Worm (Caenorhabditis elegans): ENCODE measurements around the gene ZK1240.6.

ZK1240.6 gene

ce11 chrII:2322857-2323518 lies at the start of gene ZK1240.6, which contains the start of gene ZK1240.2:
Gene ZK1240.6 (minus strand): TSS chrII:2322907.
Gene ZK1240.2 (plus strand): TSS chrII:2323376.
- no peak for TF ChIP-seq klf-2 (GFP tag; conservative IDR thresholded peaks at IDR 0.05)
- no peak for TF ChIP-seq ref-1 (GFP tag; conservative IDR thresholded peaks at IDR 0.05)

ce11 chrII:2372090-2372489 lies 49.4 kb upstream of the ZK1240.6 start, which contains the start of gene F16G10.3:
Gene F16G10.3 (plus strand): TSS chrII:2372390.
- TF ChIP-seq cog-1 (tag; optimal IDR thresholded peaks at IDR 0.05) (no peak), ref-1 (GFP tag; conservative IDR thresholded peaks at IDR 0.05) (no peak), flt-1 (GFP tag; IDR thresholded peaks at IDR 0.05) (no peak), klf-2 (GFP tag; conservative IDR thresholded peaks at IDR 0.05) (no peak), T22C8.4 (GFP tag; IDR thresholded peaks at IDR 0.05) (no peak), ztf-29 (GFP tag; IDR thresholded peaks at IDR 0.05) (no peak), ztf-23 (GFP tag; IDR thresholded peaks at IDR 0.05) (no peak), med-1 (GFP tag; optimal IDR thresholded peaks at IDR 0.05; ENCODE audit: insufficient read depth) (no peak), tab-1 (GFP tag; IDR thresholded peaks at IDR 0.05) (no peak)

- TF ChIP-seq med-1 (GFP tag; optimal IDR thresholded peaks at IDR 0.05; ENCODE audit: insufficient read depth), result no peak
- no peak for TF ChIP-seq flt-1 (GFP tag; IDR thresholded peaks at IDR 0.05)
- TF ChIP-seq ref-1 (GFP tag; conservative IDR thresholded peaks at IDR 0.05), result no peak
- no peak for TF ChIP-seq T22C8.4 (GFP tag; IDR thresholded peaks at IDR 0.05)
- no peak for TF ChIP-seq klf-2 (GFP tag; conservative IDR thresholded peaks at IDR 0.05)
- TF ChIP-seq ztf-29 (GFP tag; IDR thresholded peaks at IDR 0.05), result no peak
- no peak for TF ChIP-seq tab-1 (GFP tag; IDR thresholded peaks at IDR 0.05)
- TF ChIP-seq ztf-23 (GFP tag; IDR thresholded peaks at IDR 0.05), result no peak
- no peak for TF ChIP-seq cog-1 (tag; optimal IDR thresholded peaks at IDR 0.05)
Observed at ce11 chrII:2368956-2369355, 46.2 kb upstream of the ZK1240.6 start, which contains the start of gene hpo-25. Gene hpo-25 (plus strand): TSS chrII:2369256.

- TF ChIP-seq ref-1 (GFP tag; conservative IDR thresholded peaks at IDR 0.05) (no peak), flt-1 (GFP tag; IDR thresholded peaks at IDR 0.05) (no peak), T22C8.4 (GFP tag; IDR thresholded peaks at IDR 0.05) (no peak), klf-2 (GFP tag; conservative IDR thresholded peaks at IDR 0.05) (no peak), med-1 (GFP tag; optimal IDR thresholded peaks at IDR 0.05; ENCODE audit: insufficient read depth) (no peak), ztf-29 (GFP tag; IDR thresholded peaks at IDR 0.05) (no peak), ztf-23 (GFP tag; IDR thresholded peaks at IDR 0.05) (no peak), tab-1 (GFP tag; IDR thresholded peaks at IDR 0.05) (no peak), cog-1 (tag; optimal IDR thresholded peaks at IDR 0.05) (no peak)
Observed at ce11 chrII:2366623-2367365, 44.1 kb upstream of the ZK1240.6 start, which contains the start of the genes F43C11.12 and F16G10.5. Gene F43C11.12 (minus strand): TSS chrII:2366723. Gene F16G10.5 (plus strand): TSS chrII:2367315.

- no peak for TF ChIP-seq ztf-29 (GFP tag; IDR thresholded peaks at IDR 0.05)
- TF ChIP-seq flt-1 (GFP tag; IDR thresholded peaks at IDR 0.05), result no peak
- TF ChIP-seq cog-1 (tag; optimal IDR thresholded peaks at IDR 0.05), result no peak
- no peak for TF ChIP-seq tab-1 (GFP tag; IDR thresholded peaks at IDR 0.05)
- TF ChIP-seq med-1 (GFP tag; optimal IDR thresholded peaks at IDR 0.05; ENCODE audit: insufficient read depth), result no peak
- TF ChIP-seq T22C8.4 (GFP tag; IDR thresholded peaks at IDR 0.05), result no peak
- no peak for TF ChIP-seq ref-1 (GFP tag; conservative IDR thresholded peaks at IDR 0.05)
- no peak for TF ChIP-seq klf-2 (GFP tag; conservative IDR thresholded peaks at IDR 0.05)
- TF ChIP-seq ztf-23 (GFP tag; IDR thresholded peaks at IDR 0.05), result no peak
Observed at ce11 chrII:2363673-2364072, 41.0 kb upstream of the ZK1240.6 start, which contains the start of gene F43C11.11. Gene F43C11.11 (minus strand): TSS chrII:2363773.

DNA sequence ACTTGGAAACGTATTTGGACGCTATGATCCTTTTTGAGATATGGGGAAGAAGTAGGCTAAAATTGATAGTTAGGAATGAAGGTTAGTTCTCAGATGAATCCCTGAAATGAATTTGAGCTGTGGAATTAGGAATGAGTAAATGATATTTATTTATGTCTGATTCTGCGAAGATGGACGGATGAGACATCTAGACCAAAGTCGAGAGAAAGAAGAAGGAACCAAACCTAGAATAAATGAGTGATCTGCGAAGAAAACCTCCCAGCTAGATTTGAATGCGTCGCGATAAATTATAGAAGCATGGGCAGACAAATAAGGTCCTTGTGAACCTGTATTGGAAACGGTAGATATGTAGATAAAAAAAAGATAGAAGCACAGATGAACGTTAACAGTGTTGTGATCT lies 37.3 kb upstream of the ZK1240.6 start, which contains the start of gene F43C11.16:
Gene F43C11.16 (minus strand): TSS at position 101 of the 400 bp plus-strand sequence.
- TF ChIP-seq ztf-29 (GFP tag; IDR thresholded peaks at IDR 0.05) (no peak), med-1 (GFP tag; optimal IDR thresholded peaks at IDR 0.05; ENCODE audit: insufficient read depth) (no peak), klf-2 (GFP tag; conservative IDR thresholded peaks at IDR 0.05) (no peak), cog-1 (tag; optimal IDR thresholded peaks at IDR 0.05) (no peak), tab-1 (GFP tag; IDR thresholded peaks at IDR 0.05) (no peak), ref-1 (GFP tag; conservative IDR thresholded peaks at IDR 0.05) (no peak), flt-1 (GFP tag; IDR thresholded peaks at IDR 0.05) (no peak), T22C8.4 (GFP tag; IDR thresholded peaks at IDR 0.05) (no peak), ztf-23 (GFP tag; IDR thresholded peaks at IDR 0.05) (no peak)

DNA sequence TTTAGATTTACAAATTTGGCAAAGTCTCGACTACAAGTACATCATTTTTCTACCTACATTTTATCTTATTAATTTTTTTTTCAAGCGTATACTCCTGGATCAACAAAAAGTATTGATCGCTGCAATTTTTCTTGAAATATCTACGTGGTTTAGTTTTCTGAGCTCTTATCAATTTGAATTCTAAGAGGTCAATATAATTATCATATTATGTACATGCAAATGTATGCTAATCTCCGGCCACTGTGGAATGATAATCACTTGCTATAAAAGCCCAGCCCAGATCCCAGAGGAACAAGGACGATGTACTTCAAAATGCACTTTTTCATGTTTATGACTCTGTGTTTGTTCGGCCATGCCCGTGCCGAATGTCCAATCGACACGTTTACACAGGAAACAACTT lies 34.1 kb upstream of the ZK1240.6 start, which contains the start of gene F43C11.1:
Gene F43C11.1 (plus strand): TSS at position 301 of the 400 bp plus-strand sequence.
- TF ChIP-seq cog-1 (tag; optimal IDR thresholded peaks at IDR 0.05), result no peak
- no peak for TF ChIP-seq ref-1 (GFP tag; conservative IDR thresholded peaks at IDR 0.05)
- no peak for TF ChIP-seq ztf-23 (GFP tag; IDR thresholded peaks at IDR 0.05)

- TF ChIP-seq ref-1 (GFP tag; conservative IDR thresholded peaks at IDR 0.05) (no peak), flt-1 (GFP tag; IDR thresholded peaks at IDR 0.05) (no peak), med-1 (GFP tag; optimal IDR thresholded peaks at IDR 0.05; ENCODE audit: insufficient read depth) (no peak), cog-1 (tag; optimal IDR thresholded peaks at IDR 0.05) (no peak), klf-2 (GFP tag; conservative IDR thresholded peaks at IDR 0.05) (no peak), T22C8.4 (GFP tag; IDR thresholded peaks at IDR 0.05) (no peak), ztf-23 (GFP tag; IDR thresholded peaks at IDR 0.05) (no peak), ztf-29 (GFP tag; IDR thresholded peaks at IDR 0.05) (no peak)
Observed at ce11 chrII:2354476-2354875, 31.8 kb upstream of the ZK1240.6 start, which contains the start of gene F43C11.2. Gene F43C11.2 (plus strand): TSS chrII:2354776.

DNA sequence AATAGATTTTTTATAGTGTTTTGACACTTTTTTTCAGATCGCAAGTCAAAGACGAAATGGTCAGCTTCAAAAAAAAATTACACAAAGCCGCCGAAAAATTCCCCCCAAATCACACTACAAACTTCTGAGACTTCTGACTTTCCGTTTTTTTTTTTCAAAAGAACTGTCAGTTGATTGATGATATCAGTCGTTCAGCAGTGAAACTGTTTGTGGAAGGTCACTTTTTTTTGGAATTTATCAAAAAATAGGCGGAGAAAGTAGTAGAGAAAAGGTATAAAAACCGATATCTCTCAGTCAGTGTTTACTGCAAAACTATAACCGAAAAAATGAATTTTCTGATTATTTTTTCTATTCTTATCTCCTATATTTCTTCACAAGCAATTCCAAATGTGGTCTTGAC lies 30.3 kb upstream of the ZK1240.6 start, which contains the start of gene F43C11.3:
Gene F43C11.3 (plus strand): TSS at position 301 of the 400 bp plus-strand sequence.
- TF ChIP-seq ztf-23 (GFP tag; IDR thresholded peaks at IDR 0.05), result no peak
- TF ChIP-seq klf-2 (GFP tag; conservative IDR thresholded peaks at IDR 0.05), result no peak
- no peak for TF ChIP-seq flt-1 (GFP tag; IDR thresholded peaks at IDR 0.05)
- TF ChIP-seq ztf-29 (GFP tag; IDR thresholded peaks at IDR 0.05), result no peak
- TF ChIP-seq ref-1 (GFP tag; conservative IDR thresholded peaks at IDR 0.05), result no peak
- no peak for TF ChIP-seq tab-1 (GFP tag; IDR thresholded peaks at IDR 0.05)
- TF ChIP-seq T22C8.4 (GFP tag; IDR thresholded peaks at IDR 0.05), result no peak
- no peak for TF ChIP-seq med-1 (GFP tag; optimal IDR thresholded peaks at IDR 0.05; ENCODE audit: insufficient read depth)
- no peak for TF ChIP-seq cog-1 (tag; optimal IDR thresholded peaks at IDR 0.05)
